Fruit fly (Drosophila melanogaster) whole organism, embryonic: ENCODE measurements around the gene CG14721.
A peak's percentile ranks its signal among the peaks of the same experiment; 100 is the strongest.

Source experiments
- Adf1 ChIP-seq: fragments of 200-800 bp; sonication (Bioruptor generic); IDR thresholded peaks from 2 replicates; pipeline ENCODE4 v1.3.6; 2022; ENCODE audit warnings: missing biosample characterization, missing genetic modification characterization
- Atf-2 ChIP-seq: fragments of 200-800 bp; sonication (Bioruptor generic); optimal IDR thresholded peaks from 2 replicates; lab custom pipeline; 2016; ENCODE audit warnings: missing biosample characterization, missing genetic modification characterization
- B-H2 ChIP-seq: fragments of 200-800 bp; sonication (Bioruptor generic); optimal IDR thresholded peaks from 2 replicates; lab custom pipeline; 2018; ENCODE audit warnings: missing biosample characterization, mild to moderate bottlenecking, missing genetic modification characterization
- Blimp-1 ChIP-seq: fragments of 200-800 bp; sonication (Bioruptor generic); optimal IDR thresholded peaks from 3 replicates; lab custom pipeline; 2018; ENCODE audit warnings: missing biosample characterization, missing genetic modification characterization, mild to moderate bottlenecking, moderate library complexity, missing genetic modification reagents
- CG10209 ChIP-seq: fragments of 200-800 bp; sonication (Bioruptor generic); optimal IDR thresholded peaks from 3 replicates; lab custom pipeline; 2017; ENCODE audit warnings: missing biosample characterization, mild to moderate bottlenecking, missing genetic modification characterization, missing genetic modification reagents
- CG12391 ChIP-seq: fragments of 200-800 bp; sonication (Bioruptor generic); optimal IDR thresholded peaks from 3 replicates; lab custom pipeline; 2018; ENCODE audit warnings: missing biosample characterization, mild to moderate bottlenecking, missing genetic modification characterization, moderate library complexity
- CG12769 ChIP-seq: fragments of 200-800 bp; sonication (Bioruptor generic); optimal IDR thresholded peaks from 2 replicates; lab custom pipeline; 2019; ENCODE audit warnings: missing biosample characterization, mild to moderate bottlenecking, missing genetic modification characterization, moderate library complexity
- CG13624 ChIP-seq: fragments of 200-800 bp; sonication (Bioruptor generic); optimal IDR thresholded peaks from 2 replicates; lab custom pipeline; 2016; ENCODE audit warnings: missing biosample characterization, missing genetic modification characterization
- CG13775 ChIP-seq: fragments of 200-800 bp; sonication (Bioruptor generic); optimal IDR thresholded peaks from 3 replicates; lab custom pipeline; 2017; ENCODE audit warnings: missing biosample characterization, mild to moderate bottlenecking, missing genetic modification characterization
- CG14441 ChIP-seq: fragments of 200-800 bp; sonication (Bioruptor generic); IDR thresholded peaks from 2 replicates; pipeline ENCODE4 v1.3.6; 2022; ENCODE audit warnings: missing biosample characterization, missing genetic modification characterization
- CG15073 ChIP-seq: fragments of 200-800 bp; sonication (Bioruptor generic); optimal IDR thresholded peaks from 2 replicates; lab custom pipeline; 2016; ENCODE audit warnings: missing biosample characterization, missing genetic modification characterization
- CG15269 ChIP-seq: fragments of 200-800 bp; sonication (Bioruptor generic); optimal IDR thresholded peaks from 2 replicates; lab custom pipeline; 2018; ENCODE audit warnings: missing biosample characterization, mild to moderate bottlenecking, missing genetic modification characterization, moderate library complexity
- CG16779 ChIP-seq: fragments of 200-800 bp; sonication (Bioruptor generic); IDR thresholded peaks from 2 replicates; pipeline ENCODE4 v1.3.6; 2022; ENCODE audit warnings: missing biosample characterization, missing genetic modification characterization
- CG3163 ChIP-seq: fragments of 200-800 bp; sonication (Bioruptor generic); optimal IDR thresholded peaks from 3 replicates; lab custom pipeline; 2016; ENCODE audit warnings: missing biosample characterization, missing genetic modification characterization
- CG32772 ChIP-seq: fragments of 200-800 bp; sonication (Bioruptor generic); IDR thresholded peaks from 2 replicates; pipeline ENCODE4 v1.3.6; 2022; ENCODE audit warnings: missing biosample characterization, missing genetic modification characterization
- CG33213 ChIP-seq: fragments of 200-800 bp; sonication (Bioruptor generic); optimal IDR thresholded peaks from 3 replicates; lab custom pipeline; 2016; ENCODE audit warnings: missing biosample characterization, missing genetic modification characterization
- CG4282 ChIP-seq: fragments of 200-800 bp; sonication (Bioruptor generic); optimal IDR thresholded peaks from 2 replicates; lab custom pipeline; 2016; ENCODE audit warnings: missing biosample characterization, missing genetic modification characterization
- CG4707 ChIP-seq: fragments of 200-800 bp; sonication (Bioruptor generic); optimal IDR thresholded peaks from 2 replicates; lab custom pipeline; 2018; ENCODE audit warnings: missing biosample characterization, mild to moderate bottlenecking, missing genetic modification characterization, moderate library complexity
- CG7271 ChIP-seq: fragments of 200-800 bp; sonication (Bioruptor generic); optimal IDR thresholded peaks from 2 replicates; lab custom pipeline; 2018; ENCODE audit warnings: missing biosample characterization, mild to moderate bottlenecking, missing genetic modification characterization, moderate library complexity
- CG8290 ChIP-seq, 3 experiments: fragments of 200-800 bp; sonication (Bioruptor generic); optimal IDR thresholded peaks; 2 replicates each; lab custom pipeline; 2016 to 2019; ENCODE audit warnings: missing biosample characterization in 3 of 3, missing genetic modification characterization in 3 of 3, mild to moderate bottlenecking in 2 of 3, moderate library complexity in 1 of 3
- CG9437 ChIP-seq: fragments of 200-800 bp; sonication (Bioruptor generic); optimal IDR thresholded peaks from 2 replicates; lab custom pipeline; 2018; ENCODE audit warnings: missing biosample characterization, mild to moderate bottlenecking, missing genetic modification characterization
- D19A ChIP-seq: fragments of 200-800 bp; optimal IDR thresholded peaks from 3 replicates; lab custom pipeline; 2019; ENCODE audit warnings: missing biosample characterization, mild to moderate bottlenecking, missing genetic modification characterization, moderate library complexity
- Dek ChIP-seq: fragments of 200-800 bp; sonication (Bioruptor generic); optimal IDR thresholded peaks from 3 replicates; lab custom pipeline; 2019; ENCODE audit warnings: missing biosample characterization, mild to moderate bottlenecking, missing genetic modification characterization, moderate library complexity
- Dfd ChIP-seq, 2 experiments: fragments of >200 bp; optimal IDR thresholded peaks; 2 replicates each; lab custom pipeline; 2017; ENCODE audit warnings: missing biosample characterization in 2 of 2, missing genetic modification characterization in 2 of 2
- Dp ChIP-seq: fragments of 200-800 bp; sonication (Bioruptor generic); optimal IDR thresholded peaks from 2 replicates; lab custom pipeline; 2018; ENCODE audit warnings: missing biosample characterization, mild to moderate bottlenecking, missing genetic modification characterization, moderate library complexity
- Elba2 ChIP-seq: fragments of 200-800 bp; sonication (Bioruptor generic); optimal IDR thresholded peaks from 3 replicates; lab custom pipeline; 2016; ENCODE audit warnings: missing biosample characterization, missing genetic modification characterization
- Ets65A ChIP-seq: fragments of 200-800 bp; sonication (Bioruptor generic); peaks from one replicate; lab custom pipeline; 2016; ENCODE audit warnings: missing biosample characterization, missing genetic modification characterization
- Fer2 ChIP-seq: fragments of 200-800 bp; sonication (Bioruptor generic); optimal IDR thresholded peaks from 2 replicates; lab custom pipeline; 2018; ENCODE audit warnings: missing biosample characterization, mild to moderate bottlenecking, missing genetic modification characterization, moderate library complexity
- HHEX ChIP-seq: fragments of 200-800 bp; sonication (Bioruptor generic); optimal IDR thresholded peaks from 3 replicates; lab custom pipeline; 2017; ENCODE audit warnings: missing biosample characterization, mild to moderate bottlenecking, missing genetic modification characterization, missing genetic modification reagents
- HLHmδ ChIP-seq: fragments of 200-800 bp; sonication (Bioruptor generic); optimal IDR thresholded peaks from 2 replicates; lab custom pipeline; 2018; ENCODE audit warnings: missing biosample characterization, mild to moderate bottlenecking, missing genetic modification characterization, moderate library complexity
- HmgZ ChIP-seq: fragments of 200-800 bp; sonication (Bioruptor generic); optimal IDR thresholded peaks from 2 replicates; lab custom pipeline; 2018; ENCODE audit warnings: missing biosample characterization, mild to moderate bottlenecking, missing genetic modification characterization
- Jarid2 ChIP-seq: fragments of 200-800 bp; sonication (Bioruptor generic); optimal IDR thresholded peaks from 3 replicates; lab custom pipeline; 2017; ENCODE audit warnings: mild to moderate bottlenecking, missing biosample characterization, missing genetic modification reagents, missing genetic modification characterization
- Med ChIP-seq: fragments of 200-800 bp; sonication (Bioruptor generic); peaks from one replicate; lab custom pipeline; 2016; ENCODE audit warnings: missing biosample characterization, missing genetic modification characterization, mild to moderate bottlenecking, inconsistent platforms, moderate library complexity
- NK7.1 ChIP-seq: fragments of 200-800 bp; sonication (Bioruptor generic); optimal IDR thresholded peaks from 3 replicates; lab custom pipeline; 2016; ENCODE audit warnings: missing biosample characterization, missing genetic modification characterization
- Nf-YA ChIP-seq: fragments of 200-800 bp; sonication (Bioruptor generic); IDR thresholded peaks from 2 replicates; pipeline ENCODE4 v1.3.6; 2022; ENCODE audit warnings: missing biosample characterization, missing genetic modification characterization
- Ssrp ChIP-seq: fragments of 200-800 bp; sonication (Bioruptor generic); optimal IDR thresholded peaks from 2 replicates; lab custom pipeline; 2018; ENCODE audit warnings: missing biosample characterization, mild to moderate bottlenecking, missing genetic modification characterization, moderate library complexity
- Trl ChIP-seq, 3 experiments: fragments of >200 bp in 2 of 3; fragments of 200-800 bp in 1 of 3; sonication (Bioruptor generic) in 1 of 3; optimal IDR thresholded peaks; 2 replicates in 1 of 3; 3 replicates in 2 of 3; lab custom pipeline; 2016 to 2017; ENCODE audit warnings: missing biosample characterization in 1 of 3, missing genetic modification characterization in 1 of 3
- bab2 ChIP-seq: fragments of 200-800 bp; sonication (Bioruptor generic); optimal IDR thresholded peaks from 2 replicates; lab custom pipeline; 2016; ENCODE audit warnings: missing biosample characterization, missing genetic modification characterization
- bcd ChIP-seq: fragments of 200-800 bp; sonication (Bioruptor generic); optimal IDR thresholded peaks from 2 replicates; lab custom pipeline; 2017; ENCODE audit warnings: missing biosample characterization, mild to moderate bottlenecking, missing genetic modification characterization
- corto ChIP-seq: fragments of 200-800 bp; sonication (Bioruptor generic); optimal IDR thresholded peaks from 2 replicates; lab custom pipeline; 2016; ENCODE audit warnings: missing biosample characterization, mild to moderate bottlenecking, missing genetic modification characterization, moderate library complexity
- dpn ChIP-seq, 2 experiments: fragments of 200-800 bp; sonication (Bioruptor generic); optimal IDR thresholded peaks; 3 replicates each; lab custom pipeline; 2016; ENCODE audit warnings: missing biosample characterization in 2 of 2, missing genetic modification characterization in 2 of 2
- emc ChIP-seq: fragments of 200-800 bp; sonication (Bioruptor generic); optimal IDR thresholded peaks from 2 replicates; lab custom pipeline; 2016; ENCODE audit warnings: missing biosample characterization, missing genetic modification characterization
- esg ChIP-seq: fragments of 200-800 bp; sonication (Bioruptor generic); conservative IDR thresholded peaks from 2 replicates; pipeline ENCODE4 v1.3.6; 2022; ENCODE audit warnings: missing biosample characterization, missing genetic modification characterization
- insv ChIP-seq, 2 experiments: fragments of 200-800 bp; sonication (Bioruptor generic); optimal IDR thresholded peaks; 3 replicates each; lab custom pipeline; 2016 to 2018; ENCODE audit warnings: missing biosample characterization in 2 of 2, missing genetic modification characterization in 2 of 2
- jigr1 ChIP-seq: fragments of 200-800 bp; sonication (Bioruptor generic); IDR thresholded peaks from 3 replicates; pipeline ENCODE4 v1.3.6; 2022; ENCODE audit warnings: missing biosample characterization, missing genetic modification characterization
- sob ChIP-seq: fragments of 200-800 bp; sonication (Bioruptor generic); IDR thresholded peaks from 2 replicates; pipeline ENCODE4 v1.3.6; 2022; ENCODE audit warnings: missing biosample characterization, missing genetic modification characterization
- yki ChIP-seq: fragments of >200 bp; optimal IDR thresholded peaks from 3 replicates; lab custom pipeline; 2018
- zf30C ChIP-seq: fragments of 200-800 bp; sonication (Bioruptor generic); optimal IDR thresholded peaks from 3 replicates; lab custom pipeline; 2018; ENCODE audit warnings: missing biosample characterization, mild to moderate bottlenecking, missing genetic modification characterization

Gene CG14721

DNA sequence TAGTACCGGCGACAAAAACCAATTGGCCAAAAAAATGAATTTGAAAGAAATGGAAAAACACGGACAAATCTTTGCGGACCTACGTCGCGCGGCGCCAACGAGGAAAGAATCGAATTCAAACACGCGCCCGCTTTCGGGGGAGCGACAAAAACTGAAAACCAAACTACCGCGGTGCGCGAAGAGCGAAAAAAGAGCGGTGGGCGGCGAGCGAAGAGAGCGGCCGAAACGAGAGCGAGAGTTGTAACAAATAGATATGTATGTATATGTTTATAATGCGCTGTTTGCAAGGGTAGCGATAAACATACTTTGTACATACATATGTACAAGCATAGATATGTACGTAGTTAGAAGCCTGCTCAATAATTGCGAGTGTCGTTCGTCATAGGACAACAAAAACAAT is 24.7 kb downstream of the CG14721 start:
- TF ChIP-seq insv (GFP tag; optimal IDR thresholded peaks at IDR 0.05; lab: Kevin White, UChicago) (no peak), esg (GFP tag; lab: Robert Waterston, UW) (no peak), Blimp-1 (GFP tag; lab: Kevin White, UChicago) (peak; percentile 44), CG14441 (GFP tag; lab: Robert Waterston, UW) (no peak), CG3163 (peak; percentile 90), CG8290 (GFP tag; optimal IDR thresholded peaks at IDR 0.05; lab: Kevin White, UChicago) (no peak), CG8290 (tag; optimal IDR thresholded peaks at IDR 0.05; lab: Kevin White, UChicago) (peak in 1 of 2 experiments; percentile 25), Elba2 (GFP tag; lab: Kevin White, UChicago) (peak; percentile 47), Dp (GFP tag; lab: Kevin White, UChicago) (peak; percentile 32), yki (peak; percentile 82), B-H2 (GFP tag; lab: Kevin White, UChicago) (peak; percentile 39), sob (no peak), Med (GFP tag; lab: Kevin White, UChicago) (peak; percentile 41), Trl (optimal IDR thresholded peaks at IDR 0.05; lab: Kevin White, UChicago) (peak; percentile 92 to 95), Trl (GFP tag; optimal IDR thresholded peaks at IDR 0.05; lab: Kevin White, UChicago) (no peak), zf30C (GFP tag; lab: Kevin White, UChicago) (peak; percentile 15), HLHmδ (GFP tag; lab: Kevin White, UChicago) (peak; percentile 14)
- TF ChIP-seq, all 482 proteins: peak for 11

DNA sequence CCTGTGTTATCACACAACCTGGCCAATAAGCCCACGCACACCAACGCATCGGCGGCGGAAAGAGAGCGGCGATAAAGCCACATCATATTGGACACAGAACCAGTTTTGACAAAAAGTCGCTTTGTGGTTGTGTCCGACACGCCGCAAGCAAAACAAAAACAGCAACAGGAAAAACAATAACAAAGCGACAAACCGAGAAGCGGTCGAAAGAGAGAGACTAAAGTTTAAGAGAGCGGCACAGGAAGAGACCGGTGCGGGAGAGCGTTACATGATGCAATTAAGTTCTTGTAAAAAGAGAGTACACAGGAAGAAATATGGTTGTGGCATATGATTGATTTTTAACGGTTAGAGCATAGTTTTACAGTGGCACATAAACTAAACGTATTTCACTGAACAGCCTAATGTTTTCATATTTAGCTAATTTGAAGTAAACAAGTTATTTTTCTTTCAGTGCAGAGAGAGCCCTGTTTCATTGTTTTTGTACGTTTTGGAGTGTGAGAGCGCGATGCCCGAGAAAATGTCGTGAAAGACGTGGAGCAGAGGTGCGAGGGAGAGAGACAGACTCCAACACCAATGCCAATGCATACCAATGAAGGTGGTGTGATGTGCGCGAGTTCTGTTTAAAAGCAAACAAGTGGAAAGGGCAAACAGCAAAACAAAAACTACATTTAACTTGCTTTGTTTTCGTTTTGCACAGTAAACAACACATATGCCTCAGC is 25.6 kb downstream of the CG14721 start:
- peak; percentile 100 for TF ChIP-seq dpn (GFP tag; optimal IDR thresholded peaks at IDR 0.05; lab: Kevin White, UChicago)
- peak; percentile 100 for TF ChIP-seq CG12769
- no peak for TF ChIP-seq Adf1 (GFP tag; lab: Robert Waterston, UW)
- no peak for TF ChIP-seq jigr1 (GFP tag; lab: Robert Waterston, UW)
- peak; percentile 98 for TF ChIP-seq Jarid2 (GFP tag; lab: Kevin White, UChicago)
- no peak for TF ChIP-seq CG32772
- peak; percentile 100 for TF ChIP-seq Ets65A (GFP tag; lab: Kevin White, UChicago)
- peak; percentile 100 for TF ChIP-seq Dek (tag; lab: Kevin White, UChicago)
- peak; percentile 100 for TF ChIP-seq CG13624
- peak; percentile 100 for TF ChIP-seq CG13775
- peak; percentile 100 for TF ChIP-seq Atf-2 (GFP tag; lab: Kevin White, UChicago)
- TF ChIP-seq CG33213 (GFP tag; lab: Kevin White, UChicago) = peak; percentile 100
- peak; percentile 98 for TF ChIP-seq D19A (tag; lab: Kevin White, UChicago)
- peak; percentile 97 for TF ChIP-seq CG9437 (GFP tag; lab: Kevin White, UChicago)
- no peak for TF ChIP-seq CG16779
- peak in 1 of 2 experiments; percentile 29 for TF ChIP-seq Dfd (GFP tag; optimal IDR thresholded peaks at IDR 0.05; lab: Kevin White, UChicago)
- peak; percentile 100 for TF ChIP-seq emc
- TF ChIP-seq bab2 (GFP tag; lab: Kevin White, UChicago) = peak; percentile 100
- TF ChIP-seq CG12391 (tag; lab: Kevin White, UChicago) = peak; percentile 100
- TF ChIP-seq CG4282 = peak; percentile 100
- TF ChIP-seq corto = peak; percentile 100
- peak; percentile 100 for TF ChIP-seq HmgZ (tag; lab: Kevin White, UChicago)
- TF ChIP-seq CG10209 (GFP tag; lab: Kevin White, UChicago) = peak; percentile 100
- TF ChIP-seq bcd (GFP tag; lab: Kevin White, UChicago) = peak; percentile 100
- TF ChIP-seq Fer2 (tag; lab: Kevin White, UChicago) = peak; percentile 99
- peak; percentile 100 for TF ChIP-seq CG15269 (tag; lab: Kevin White, UChicago)
- TF ChIP-seq CG15073 (GFP tag; lab: Kevin White, UChicago) = peak; percentile 94
- TF ChIP-seq CG7271 = peak; percentile 99
- TF ChIP-seq Ssrp = peak; percentile 100
- peak; percentile 100 for TF ChIP-seq HHEX (GFP tag; lab: Kevin White, UChicago)
- peak; percentile 99 for TF ChIP-seq CG4707
- TF ChIP-seq Nf-YA (GFP tag; lab: Robert Waterston, UW) = no peak
- peak; percentile 100 for TF ChIP-seq NK7.1
